Fruit fly (Drosophila melanogaster): ENCODE measurements around the gene CG33080.

CG33080 gene

DNA sequence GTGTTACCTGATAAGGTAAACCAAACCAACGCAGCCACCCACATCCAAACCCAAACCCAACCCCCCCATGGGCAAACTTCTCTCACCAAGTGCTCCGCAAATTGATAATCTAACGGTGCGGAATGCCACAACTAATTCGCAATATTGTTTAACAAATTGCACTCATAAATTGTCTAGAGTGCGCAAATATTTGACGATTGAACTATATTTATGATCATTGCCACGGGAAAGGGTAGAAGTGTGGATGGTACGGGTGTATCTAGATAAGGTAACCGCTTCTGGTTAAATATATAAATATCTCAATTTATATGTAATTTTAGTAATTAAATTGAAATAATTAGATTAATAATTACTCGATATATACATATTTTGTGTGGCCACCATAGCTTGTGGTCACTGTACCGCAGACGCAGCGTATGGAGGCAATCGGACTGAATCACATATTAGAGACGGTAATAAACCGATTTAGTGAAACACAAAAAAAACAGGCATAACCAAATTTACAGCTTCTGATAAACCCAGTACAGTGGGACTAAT is 966 bp upstream of the CG33080 start (continued):
- TF ChIP-seq CG7745 (tag; optimal IDR thresholded peaks at IDR 0.05), result no peak
- no peak for TF ChIP-seq slou (GFP tag; optimal IDR thresholded peaks at IDR 0.05)
- 0 out of 2 replicates have a peak, but pooled peaks have one; percentile 22 for TF ChIP-seq sens-2 (GFP tag; IDR thresholded peaks at IDR 0.05)
- no peak for TF ChIP-seq Ssrp (tag; optimal IDR thresholded peaks at IDR 0.05)
- peak; percentile 94 for TF ChIP-seq exex (tag; optimal IDR thresholded peaks at IDR 0.05)
- TF ChIP-seq ara (GFP tag; IDR thresholded peaks at IDR 0.05), result no peak
- peak; percentile 65 for TF ChIP-seq CG10209 (GFP tag; optimal IDR thresholded peaks at IDR 0.05)
- TF ChIP-seq croc (GFP tag; conservative IDR thresholded peaks at IDR 0.05), result no peak
- no peak for TF ChIP-seq CG8290 (GFP tag; optimal IDR thresholded peaks at IDR 0.05)
- TF ChIP-seq CG8290 (tag; optimal IDR thresholded peaks at IDR 0.05), result peak in 1 of 2 experiments; percentile 3
- no peak for TF ChIP-seq CG15696 (tag; optimal IDR thresholded peaks at IDR 0.05)
- TF ChIP-seq dmrt99B (tag; optimal IDR thresholded peaks at IDR 0.05), result peak; percentile 56
- no peak for TF ChIP-seq pan (optimal IDR thresholded peaks at IDR 0.05)
- peak in 1 of 2 experiments; percentile 65 for TF ChIP-seq pan (GFP tag; optimal IDR thresholded peaks at IDR 0.05 in 1 of 2, IDR thresholded peaks at IDR 0.05 in 1 of 2)
- TF ChIP-seq fd96Cb (tag; optimal IDR thresholded peaks at IDR 0.05), result peak; percentile 19
- no peak for TF ChIP-seq zf30C (GFP tag; optimal IDR thresholded peaks at IDR 0.05)
- TF ChIP-seq Hmx (GFP tag; optimal IDR thresholded peaks at IDR 0.05), result no peak
- TF ChIP-seq CG9609 (GFP tag; optimal IDR thresholded peaks at IDR 0.05), result no peak
- TF ChIP-seq Hsf (GFP tag; optimal IDR thresholded peaks at IDR 0.05), result no peak
- no peak for TF ChIP-seq twi (tag; optimal IDR thresholded peaks at IDR 0.05)
- no peak for TF ChIP-seq CG34224 (GFP tag; IDR thresholded peaks at IDR 0.05; ENCODE audit: partially characterized antibody)
- TF ChIP-seq CG10543 (GFP tag; optimal IDR thresholded peaks at IDR 0.05), result peak; percentile 72
- no peak for TF ChIP-seq gcm2 (GFP tag; optimal IDR thresholded peaks at IDR 0.05)
- no peak for TF ChIP-seq CG7357 (GFP tag; IDR thresholded peaks at IDR 0.05)
- no peak for TF ChIP-seq luna (GFP tag; optimal IDR thresholded peaks at IDR 0.05)
- TF ChIP-seq CG11093 (GFP tag; IDR thresholded peaks at IDR 0.05), result no peak
- TF ChIP-seq CG5953 (GFP tag; IDR thresholded peaks at IDR 0.05), result no peak
- TF ChIP-seq CG9437 (GFP tag; optimal IDR thresholded peaks at IDR 0.05), result peak; percentile 42
- no peak for TF ChIP-seq slp2 (GFP tag; optimal IDR thresholded peaks at IDR 0.05)
- TF ChIP-seq Dp (GFP tag; optimal IDR thresholded peaks at IDR 0.05), result no peak
- no peak for TF ChIP-seq tx (GFP tag; optimal IDR thresholded peaks at IDR 0.05)
- TF ChIP-seq dmrt11E (tag; optimal IDR thresholded peaks at IDR 0.05), result no peak
- TF ChIP-seq CG11695 (GFP tag; IDR thresholded peaks at IDR 0.05), result peak; percentile 57; the same call in 1 of the 3 replicates
- TF ChIP-seq run (tag; optimal IDR thresholded peaks at IDR 0.05), result peak; percentile 1
- no peak for TF ChIP-seq unc-4 (GFP tag; IDR thresholded peaks at IDR 0.05; ENCODE audit: partially characterized antibody)
- TF ChIP-seq al (GFP tag; IDR thresholded peaks at IDR 0.05), result peak; percentile 72
- TF ChIP-seq CG4820 (GFP tag; optimal IDR thresholded peaks at IDR 0.05), result no peak
- TF ChIP-seq CG9215 (GFP tag; IDR thresholded peaks at IDR 0.05), result peak; percentile 64; the same call in 1 of the 2 replicates
- peak; percentile 79 for TF ChIP-seq CG7839 (tag; optimal IDR thresholded peaks at IDR 0.05)
- no peak for TF ChIP-seq bigmax (GFP tag; optimal IDR thresholded peaks at IDR 0.05)
- no peak for TF ChIP-seq CG2875 (GFP tag; optimal IDR thresholded peaks at IDR 0.05)
- TF ChIP-seq CG1603 (tag; optimal IDR thresholded peaks at IDR 0.05), result peak; percentile 4
- TF ChIP-seq pros (GFP tag; optimal IDR thresholded peaks at IDR 0.05), result no peak
- no peak for TF ChIP-seq z (GFP tag; IDR thresholded peaks at IDR 0.05)
- no peak for TF ChIP-seq cato (GFP tag; optimal IDR thresholded peaks at IDR 0.05; ENCODE audit: borderline replicate concordance)
- no peak for TF ChIP-seq CG8478 (optimal IDR thresholded peaks at IDR 0.05)
- peak; percentile 71 for TF ChIP-seq CG11504 (tag; optimal IDR thresholded peaks at IDR 0.05)
- TF ChIP-seq CrebB (tag; optimal IDR thresholded peaks at IDR 0.05), result peak; percentile 8
- TF ChIP-seq fru (optimal IDR thresholded peaks at IDR 0.05), result no peak
- TF ChIP-seq ab (GFP tag; optimal IDR thresholded peaks at IDR 0.05), result no peak
- peak; percentile 68 for TF ChIP-seq Med (GFP tag)
- TF ChIP-seq Dip3 (GFP tag; optimal IDR thresholded peaks at IDR 0.05), result peak; percentile 14

Data from whole organism, embryonic.